Fruit fly (Drosophila melanogaster): ENCODE results near the gene CG43783.
A peak's percentile ranks its signal among the peaks of the same experiment; 100 is the strongest.

CG43783 gene

DNA sequence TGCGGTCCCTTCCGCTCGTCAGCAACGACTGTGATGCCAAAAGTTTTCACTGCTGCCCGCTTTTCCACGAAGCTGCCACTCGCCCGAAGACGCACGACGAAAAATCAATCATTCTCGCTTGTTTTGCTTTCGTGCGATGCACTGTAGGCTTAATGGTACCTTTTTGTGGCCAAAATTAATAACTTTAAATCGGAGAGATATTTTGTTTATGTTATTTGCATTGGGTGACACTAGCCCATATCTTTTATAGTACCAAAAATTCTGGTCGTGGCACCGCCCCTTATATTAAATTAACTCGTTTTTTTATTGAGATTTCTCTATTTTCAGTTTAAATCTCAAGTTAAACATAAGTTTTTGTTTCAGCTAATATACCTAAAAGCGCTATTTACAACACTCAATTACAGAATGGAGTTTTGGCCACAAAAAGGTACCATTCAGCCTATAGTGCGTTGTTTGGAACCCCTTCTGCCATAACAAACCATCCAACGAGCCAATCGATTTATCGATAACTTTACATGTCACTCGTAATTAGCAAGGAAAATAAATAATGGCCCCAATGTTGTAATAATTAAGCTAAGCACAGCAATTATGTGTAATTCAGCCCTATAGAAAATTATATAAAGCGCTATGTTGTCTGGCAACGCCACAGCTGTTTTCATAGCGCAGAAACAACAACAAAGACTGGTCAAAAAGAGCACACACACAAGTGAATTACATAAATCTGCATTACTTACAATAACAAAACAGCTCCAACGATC lies 694 bp downstream of the CG43783 start (continued):
- no peak for TF ChIP-seq corto (GFP tag; optimal IDR thresholded peaks at IDR 0.05)
- no peak for TF ChIP-seq CG7271 (tag; optimal IDR thresholded peaks at IDR 0.05)
- peak; percentile 76 for TF ChIP-seq grau (tag; optimal IDR thresholded peaks at IDR 0.05)
- no peak; the same call in 1 of the 3 replicates for TF ChIP-seq CG6791 (GFP tag; IDR thresholded peaks at IDR 0.05; ENCODE audit: partially characterized antibody)
- no peak for TF ChIP-seq Dfd (GFP tag; optimal IDR thresholded peaks at IDR 0.05)
- TF ChIP-seq inv (GFP tag; IDR thresholded peaks at IDR 0.05; ENCODE audit: partially characterized antibody): no peak
- TF ChIP-seq vnd (GFP tag; IDR thresholded peaks at IDR 0.05; ENCODE audit: partially characterized antibody): peak; percentile 26; the same call in 1 of the 3 replicates
- peak; percentile 44 for TF ChIP-seq CG14710 (tag; optimal IDR thresholded peaks at IDR 0.05)
- TF ChIP-seq Rfx (GFP tag; IDR thresholded peaks at IDR 0.05): peak; percentile 52
- no peak; the same call in 2 of the 4 replicates for TF ChIP-seq Dll (GFP tag; IDR thresholded peaks at IDR 0.05; ENCODE audit: partially characterized antibody)
- no peak for TF ChIP-seq CG17802 (tag; optimal IDR thresholded peaks at IDR 0.05)
- no peak for TF ChIP-seq CG18011 (GFP tag; optimal IDR thresholded peaks at IDR 0.05)
- no peak for TF ChIP-seq btn (GFP tag; optimal IDR thresholded peaks at IDR 0.05)
- TF ChIP-seq lov (optimal IDR thresholded peaks at IDR 0.05): no peak
- no peak for TF ChIP-seq lov (GFP tag; IDR thresholded peaks at IDR 0.05)
- no peak for TF ChIP-seq CG4730 (GFP tag; IDR thresholded peaks at IDR 0.05)
- TF ChIP-seq CG18262 (tag; optimal IDR thresholded peaks at IDR 0.05): peak; percentile 78
- TF ChIP-seq CHES-1-like (GFP tag; optimal IDR thresholded peaks at IDR 0.05): no peak
- TF ChIP-seq Aef1 (GFP tag; IDR thresholded peaks at IDR 0.05): no peak
- TF ChIP-seq CG10431 (GFP tag; optimal IDR thresholded peaks at IDR 0.05): peak; percentile 24
- peak; percentile 68 for TF ChIP-seq CG4328 (GFP tag; optimal IDR thresholded peaks at IDR 0.05)
- TF ChIP-seq pum (GFP tag; optimal IDR thresholded peaks at IDR 0.05): peak; percentile 57
- no peak for TF ChIP-seq CG10366 (GFP tag; IDR thresholded peaks at IDR 0.05)
- TF ChIP-seq phol (tag; optimal IDR thresholded peaks at IDR 0.05): peak; percentile 73
- TF ChIP-seq Trl (optimal IDR thresholded peaks at IDR 0.05): no peak
- TF ChIP-seq Trl (GFP tag; optimal IDR thresholded peaks at IDR 0.05): peak; percentile 22
- TF ChIP-seq yki (optimal IDR thresholded peaks at IDR 0.05): no peak
- TF ChIP-seq luna (GFP tag; optimal IDR thresholded peaks at IDR 0.05): no peak
- peak; percentile 76 for TF ChIP-seq org-1 (GFP tag; optimal IDR thresholded peaks at IDR 0.05)
- peak; percentile 44 for TF ChIP-seq CG2116 (GFP tag; optimal IDR thresholded peaks at IDR 0.05)
- TF ChIP-seq Hr39 (optimal IDR thresholded peaks at IDR 0.05): no peak
- TF ChIP-seq BtbVII (GFP tag; optimal IDR thresholded peaks at IDR 0.05): peak; percentile 68
- TF ChIP-seq ssp (GFP tag; IDR thresholded peaks at IDR 0.05): no peak
- TF ChIP-seq vfl (GFP tag; optimal IDR thresholded peaks at IDR 0.05): no peak
- peak; percentile 42 for TF ChIP-seq Xbp1 (GFP tag; optimal IDR thresholded peaks at IDR 0.05)
- TF ChIP-seq NC2α (GFP tag; optimal IDR thresholded peaks at IDR 0.05): no peak
- TF ChIP-seq CG11723 (GFP tag; optimal IDR thresholded peaks at IDR 0.05): peak; percentile 49
- TF ChIP-seq Dref (GFP tag; IDR thresholded peaks at IDR 0.05): peak; percentile 61
- TF ChIP-seq kah (GFP tag; optimal IDR thresholded peaks at IDR 0.05): peak; percentile 4
- TF ChIP-seq CG8765 (GFP tag; IDR thresholded peaks at IDR 0.05): no peak
- no peak for TF ChIP-seq lbe (GFP tag; optimal IDR thresholded peaks at IDR 0.05)
- no peak for TF ChIP-seq CG7745 (tag; optimal IDR thresholded peaks at IDR 0.05)
- no peak for TF ChIP-seq CG8478 (optimal IDR thresholded peaks at IDR 0.05)
- peak; percentile 4 for TF ChIP-seq CG10654 (GFP tag; optimal IDR thresholded peaks at IDR 0.05)
- TF ChIP-seq CG13894 (tag; optimal IDR thresholded peaks at IDR 0.05): peak; percentile 38
- TF ChIP-seq dmrt99B (tag; optimal IDR thresholded peaks at IDR 0.05): peak; percentile 79
- peak; percentile 5 for TF ChIP-seq CG17568 (GFP tag; optimal IDR thresholded peaks at IDR 0.05)
- TF ChIP-seq Hr78 (GFP tag; optimal IDR thresholded peaks at IDR 0.05): no peak
- no peak for TF ChIP-seq hb (GFP tag; IDR thresholded peaks at IDR 0.05; ENCODE audit: partially characterized antibody)
- no peak for TF ChIP-seq bowl (GFP tag; IDR thresholded peaks at IDR 0.05)
- TF ChIP-seq CG4617 (GFP tag; optimal IDR thresholded peaks at IDR 0.05; ENCODE audit: borderline replicate concordance): no peak

Measured in whole organism, embryonic.